Worm (Caenorhabditis elegans) whole organism, midembryonic: ENCODE measurements around the gene str-176.

ENCODE experiments used
- T22C8.4 ChIP-seq: fragments of 200-800 bp; sonication (Bioruptor generic); IDR thresholded peaks from 2 replicates; pipeline ENCODE4 v1.3.6; 2022; ENCODE audit warnings: missing genetic modification characterization, missing compliant biosample characterization
- cog-1 ChIP-seq: sonication (generic microtip); optimal IDR thresholded peaks from 2 replicates; lab custom pipeline; 2016; ENCODE audit warnings: missing genetic modification characterization, missing compliant biosample characterization
- klf-2 ChIP-seq: fragments of 200-800 bp; sonication (Bioruptor generic); conservative IDR thresholded peaks from 2 replicates; pipeline ENCODE4 v1.3.6; 2022; ENCODE audit warnings: missing genetic modification reagents, missing genetic modification characterization, missing compliant biosample characterization

- no peak for TF ChIP-seq cog-1 (tag; lab: Kevin White, UChicago)
- no peak for TF ChIP-seq T22C8.4
- TF ChIP-seq klf-2 (GFP tag; lab: Robert Waterston, UW): no peak
Observed at ce11 chrIV:8463069-8463468, 547 bp downstream of the str-176 start.
